Fruit fly (Drosophila melanogaster) Kc167 (cell line): ENCODE results near the gene CG31115.

Source experiments
- Myc ChIP-seq: fragments of >200 bp; optimal IDR thresholded peaks from 2 replicates; lab custom pipeline; 2017; ENCODE audit warnings: missing external identifiers
- Sin3A ChIP-seq: fragments of >200 bp; optimal IDR thresholded peaks from 2 replicates; lab custom pipeline; 2018; ENCODE audit warnings: missing external identifiers
- h ChIP-seq: fragments of >200 bp; optimal IDR thresholded peaks from 3 replicates; lab custom pipeline; 2018; ENCODE audit warnings: missing external identifiers
- insv ChIP-seq: fragments of >200 bp; optimal IDR thresholded peaks from 3 replicates; lab custom pipeline; 2018; ENCODE audit warnings: missing external identifiers
- psq ChIP-seq: fragments of >200 bp; optimal IDR thresholded peaks from 2 replicates; lab custom pipeline; 2017; ENCODE audit warnings: missing external identifiers

dm6 chr3R:25023056-25023455 lies 13.7 kb upstream of the CG31115 start, which contains the start of gene beta4GalT7:
- no peak for TF ChIP-seq psq (lab: Kevin White, UChicago)
- no peak for TF ChIP-seq Myc (lab: Kevin White, UChicago)
- no peak for TF ChIP-seq Sin3A (lab: Kevin White, UChicago)
- TF ChIP-seq h (lab: Kevin White, UChicago): no peak
- no peak for TF ChIP-seq insv
